Fruit fly (Drosophila melanogaster): Measurements from ENCODE around the gene CG15385.
A peak's percentile ranks its signal among the peaks of the same experiment; 100 is the strongest.

CG15385 gene

DNA sequence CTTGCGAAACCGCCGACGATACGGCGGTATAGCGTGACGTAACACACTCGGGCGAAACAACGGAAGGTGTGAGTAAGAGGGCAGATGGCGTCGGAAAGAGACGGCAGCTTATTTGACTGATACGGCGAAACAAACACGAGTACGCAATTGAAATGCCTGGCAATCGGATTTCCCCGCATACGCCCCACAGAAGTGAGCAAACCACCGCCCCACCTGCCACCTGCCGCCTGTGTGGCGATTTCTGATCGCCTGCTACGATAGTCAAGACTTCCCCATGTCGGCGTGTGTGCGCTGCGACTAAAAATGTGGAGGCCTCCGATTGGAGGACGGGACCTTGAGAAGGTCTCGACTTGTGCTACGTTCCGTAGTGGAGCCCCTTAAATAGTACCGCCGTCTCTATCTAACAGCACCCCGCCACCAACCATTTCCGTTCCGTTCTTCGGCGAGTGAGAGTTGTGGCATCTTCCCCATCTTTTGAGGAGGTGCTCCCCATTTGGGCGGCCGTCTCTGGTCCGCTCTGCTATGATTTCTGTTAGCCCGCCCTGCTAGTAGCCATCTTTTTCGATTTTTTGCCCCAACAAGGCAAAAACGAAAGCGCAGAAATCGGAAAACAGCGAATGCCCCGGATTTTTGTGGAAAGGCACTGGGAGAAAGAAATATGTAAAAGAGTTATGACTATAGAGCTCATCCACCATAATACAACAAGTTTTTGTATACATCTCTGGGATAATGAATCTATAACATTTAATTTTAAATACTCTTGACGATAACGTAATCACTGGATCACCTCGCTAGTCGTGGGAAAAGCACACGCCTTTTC lies 13.5 kb downstream of the CG15385 start (continued):
- TF ChIP-seq MESR4 (GFP tag; optimal IDR thresholded peaks at IDR 0.05), result peak; percentile 9
- no peak for TF ChIP-seq CG11085 (GFP tag; IDR thresholded peaks at IDR 0.05)
- no peak for TF ChIP-seq hb (GFP tag; IDR thresholded peaks at IDR 0.05; ENCODE audit: partially characterized antibody)
- peak; percentile 38 for TF ChIP-seq Sry-β (GFP tag; optimal IDR thresholded peaks at IDR 0.05)
- TF ChIP-seq Dip2 (GFP tag; IDR thresholded peaks at IDR 0.05), result no peak
- TF ChIP-seq seq (GFP tag; IDR thresholded peaks at IDR 0.05), result no peak
- peak; percentile 90 for TF ChIP-seq CG12391 (tag; optimal IDR thresholded peaks at IDR 0.05)
- TF ChIP-seq Oli (tag; optimal IDR thresholded peaks at IDR 0.05), result peak; percentile 91
- no peak for TF ChIP-seq CG14441 (GFP tag; IDR thresholded peaks at IDR 0.05)
- no peak for TF ChIP-seq CG8765 (GFP tag; IDR thresholded peaks at IDR 0.05)
- peak; percentile 81 for TF ChIP-seq nom (GFP tag; optimal IDR thresholded peaks at IDR 0.05)
- peak; percentile 83 for TF ChIP-seq btn (GFP tag; optimal IDR thresholded peaks at IDR 0.05)
- peak; percentile 23 for TF ChIP-seq CG12299 (tag; optimal IDR thresholded peaks at IDR 0.05)
- peak; percentile 90 for TF ChIP-seq ems (GFP tag; optimal IDR thresholded peaks at IDR 0.05)
- no peak for TF ChIP-seq CG14667 (GFP tag; IDR thresholded peaks at IDR 0.05)
- TF ChIP-seq CG10565 (GFP tag; optimal IDR thresholded peaks at IDR 0.05), result peak; percentile 48
- no peak for TF ChIP-seq CG17328 (GFP tag; IDR thresholded peaks at IDR 0.05)
- TF ChIP-seq CG16813 (GFP tag; IDR thresholded peaks at IDR 0.05; ENCODE audit: partially characterized antibody), result no peak
- TF ChIP-seq Bgb (GFP tag; IDR thresholded peaks at IDR 0.05; ENCODE audit: partially characterized antibody), result no peak
- TF ChIP-seq Rfx (GFP tag; IDR thresholded peaks at IDR 0.05), result no peak
- peak; percentile 93 for TF ChIP-seq onecut (GFP tag; IDR thresholded peaks at IDR 0.05)
- TF ChIP-seq CG31224 (GFP tag; IDR thresholded peaks at IDR 0.05), result no peak
- TF ChIP-seq ttk (GFP tag; IDR thresholded peaks at IDR 0.05), result no peak
- peak; percentile 51 for TF ChIP-seq CG3163 (GFP tag; optimal IDR thresholded peaks at IDR 0.05)
- TF ChIP-seq Tbp (GFP tag; optimal IDR thresholded peaks at IDR 0.05), result no peak
- TF ChIP-seq slou (GFP tag; optimal IDR thresholded peaks at IDR 0.05), result no peak
- peak; percentile 54 for TF ChIP-seq CG4328 (GFP tag; optimal IDR thresholded peaks at IDR 0.05)
- TF ChIP-seq crc (GFP tag; optimal IDR thresholded peaks at IDR 0.05), result peak; percentile 77
- peak; percentile 91 for TF ChIP-seq CG11504 (tag; optimal IDR thresholded peaks at IDR 0.05)
- peak; percentile 89 for TF ChIP-seq Sox102F (GFP tag; optimal IDR thresholded peaks at IDR 0.05)
- no peak for TF ChIP-seq sisA (GFP tag; IDR thresholded peaks at IDR 0.05)
- peak; percentile 73 for TF ChIP-seq CG12236 (GFP tag; optimal IDR thresholded peaks at IDR 0.05)
- peak; percentile 68 for TF ChIP-seq zfh2 (GFP tag; optimal IDR thresholded peaks at IDR 0.05)
- peak; percentile 88 for TF ChIP-seq bab2 (GFP tag; optimal IDR thresholded peaks at IDR 0.05)
- peak; percentile 82 for TF ChIP-seq pho (GFP tag; optimal IDR thresholded peaks at IDR 0.05)
- TF ChIP-seq Asciz (GFP tag; optimal IDR thresholded peaks at IDR 0.05), result peak; percentile 87
- TF ChIP-seq sd (tag; optimal IDR thresholded peaks at IDR 0.05), result peak; percentile 98
- no peak for TF ChIP-seq row (GFP tag; IDR thresholded peaks at IDR 0.05)
- peak; percentile 90 for TF ChIP-seq Dad (GFP tag; optimal IDR thresholded peaks at IDR 0.05)
- TF ChIP-seq Six4 (GFP tag; optimal IDR thresholded peaks at IDR 0.05), result peak; percentile 84
- peak; percentile 60 for TF ChIP-seq MTF-1 (GFP tag; optimal IDR thresholded peaks at IDR 0.05; ENCODE audit: borderline replicate concordance)
- peak; percentile 70 for TF ChIP-seq cato (GFP tag; optimal IDR thresholded peaks at IDR 0.05; ENCODE audit: borderline replicate concordance)
- TF ChIP-seq pros (GFP tag; optimal IDR thresholded peaks at IDR 0.05), result peak; percentile 42
- no peak for TF ChIP-seq knrl (GFP tag; IDR thresholded peaks at IDR 0.05; ENCODE audit: partially characterized antibody)
- peak; percentile 88 for TF ChIP-seq oc (tag; optimal IDR thresholded peaks at IDR 0.05)
- TF ChIP-seq br (optimal IDR thresholded peaks at IDR 0.05), result no peak
- TF ChIP-seq CG10147 (GFP tag; optimal IDR thresholded peaks at IDR 0.05), result peak; percentile 64
- no peak for TF ChIP-seq Lpt (GFP tag; optimal IDR thresholded peaks at IDR 0.05)
- peak; percentile 73 for TF ChIP-seq CG8359 (GFP tag; optimal IDR thresholded peaks at IDR 0.05; ENCODE audit: borderline replicate concordance)
- peak; percentile 87 for TF ChIP-seq az2 (GFP tag; optimal IDR thresholded peaks at IDR 0.05)
